Fruit fly (Drosophila melanogaster) whole organism, embryonic: ENCODE data around the gene CG12995.

Source experiments
- Aef1 ChIP-seq: fragments of 200-800 bp; sonication (Bioruptor generic); IDR thresholded peaks from 3 replicates; pipeline ENCODE4 v1.3.6; 2022; ENCODE audit warnings: missing biosample characterization, missing genetic modification characterization
- Bgb ChIP-seq: fragments of 200-800 bp; sonication (Bioruptor generic); IDR thresholded peaks from 2 replicates; pipeline ENCODE4 v1.3.6; 2022; ENCODE audit warnings: missing biosample characterization, missing genetic modification characterization; ENCODE audit not compliant: partially characterized antibody
- CG1024 ChIP-seq: fragments of 200-800 bp; sonication (Bioruptor generic); IDR thresholded peaks from 2 replicates; pipeline ENCODE4 v1.3.6; 2022; ENCODE audit warnings: missing biosample characterization, missing genetic modification characterization
- CG10543 ChIP-seq: fragments of 200-800 bp; sonication (Bioruptor generic); optimal IDR thresholded peaks from 3 replicates; lab custom pipeline; 2017; ENCODE audit warnings: missing biosample characterization, mild to moderate bottlenecking, missing genetic modification characterization, moderate library complexity
- CG11093 ChIP-seq: fragments of 200-800 bp; sonication (Bioruptor generic); IDR thresholded peaks from 3 replicates; pipeline ENCODE4 v1.3.6; 2022; ENCODE audit warnings: missing biosample characterization, missing genetic modification characterization
- CG12659 ChIP-seq: fragments of 200-800 bp; sonication (Bioruptor generic); optimal IDR thresholded peaks from 3 replicates; lab custom pipeline; 2017; ENCODE audit warnings: mild to moderate bottlenecking, missing biosample characterization, missing genetic modification reagents, missing genetic modification characterization
- CG14965 ChIP-seq: fragments of 200-800 bp; sonication (Bioruptor generic); optimal IDR thresholded peaks from 2 replicates; lab custom pipeline; 2016; ENCODE audit warnings: missing biosample characterization, missing genetic modification characterization, borderline replicate concordance
- CG16779 ChIP-seq: fragments of 200-800 bp; sonication (Bioruptor generic); IDR thresholded peaks from 2 replicates; pipeline ENCODE4 v1.3.6; 2022; ENCODE audit warnings: missing biosample characterization, missing genetic modification characterization
- CG17829 ChIP-seq: fragments of 200-800 bp; optimal IDR thresholded peaks from 2 replicates; lab custom pipeline; 2019; ENCODE audit warnings: missing biosample characterization, mild to moderate bottlenecking, missing genetic modification characterization, moderate library complexity
- CG18476 ChIP-seq: fragments of 200-800 bp; sonication (Bioruptor generic); optimal IDR thresholded peaks from 2 replicates; lab custom pipeline; 2016; ENCODE audit warnings: missing biosample characterization, mild to moderate bottlenecking, missing genetic modification characterization
- CG2889 ChIP-seq: fragments of 200-800 bp; sonication (Bioruptor generic); IDR thresholded peaks from 3 replicates; pipeline ENCODE4 v1.3.6; 2022; ENCODE audit warnings: missing biosample characterization, missing genetic modification characterization
- CG3163 ChIP-seq: fragments of 200-800 bp; sonication (Bioruptor generic); optimal IDR thresholded peaks from 3 replicates; lab custom pipeline; 2016; ENCODE audit warnings: missing biosample characterization, missing genetic modification characterization
- CG3407 ChIP-seq: fragments of 200-800 bp; sonication (Bioruptor generic); optimal IDR thresholded peaks from 2 replicates; lab custom pipeline; 2018; ENCODE audit warnings: missing biosample characterization, mild to moderate bottlenecking, missing genetic modification characterization
- CG42726 ChIP-seq: fragments of 200-800 bp; sonication (Bioruptor generic); IDR thresholded peaks from 2 replicates; pipeline ENCODE4 v1.3.6; 2022; ENCODE audit warnings: missing biosample characterization, missing genetic modification characterization; ENCODE audit not compliant: partially characterized antibody
- CG8924 ChIP-seq: fragments of 200-800 bp; optimal IDR thresholded peaks from 3 replicates; lab custom pipeline; 2019; ENCODE audit warnings: missing biosample characterization, mild to moderate bottlenecking, missing genetic modification characterization, moderate library complexity
- CG8944 ChIP-seq: fragments of 200-800 bp; sonication (Bioruptor generic); optimal IDR thresholded peaks from 3 replicates; lab custom pipeline; 2016; ENCODE audit warnings: missing biosample characterization, missing genetic modification characterization
- CG9437 ChIP-seq: fragments of 200-800 bp; sonication (Bioruptor generic); optimal IDR thresholded peaks from 2 replicates; lab custom pipeline; 2018; ENCODE audit warnings: missing biosample characterization, mild to moderate bottlenecking, missing genetic modification characterization
- CoRest ChIP-seq: fragments of 200-800 bp; sonication (Bioruptor generic); optimal IDR thresholded peaks from 3 replicates; lab custom pipeline; 2018; ENCODE audit warnings: missing biosample characterization, mild to moderate bottlenecking, missing genetic modification characterization, moderate library complexity
- E2f2 ChIP-seq: fragments of 200-800 bp; sonication (Bioruptor generic); IDR thresholded peaks from 2 replicates; pipeline ENCODE4 v1.3.6; 2022; ENCODE audit warnings: missing biosample characterization, missing genetic modification characterization
- ERR ChIP-seq: fragments of 200-800 bp; sonication (Bioruptor generic); optimal IDR thresholded peaks from 2 replicates; lab custom pipeline; 2016; ENCODE audit warnings: missing biosample characterization, missing genetic modification characterization
- Ets65A ChIP-seq: fragments of 200-800 bp; sonication (Bioruptor generic); peaks from one replicate; lab custom pipeline; 2016; ENCODE audit warnings: missing biosample characterization, missing genetic modification characterization
- Hsf ChIP-seq: fragments of 200-800 bp; sonication (Bioruptor generic); optimal IDR thresholded peaks from 3 replicates; lab custom pipeline; 2016; ENCODE audit warnings: missing biosample characterization, missing genetic modification characterization
- Med ChIP-seq: fragments of 200-800 bp; sonication (Bioruptor generic); peaks from one replicate; lab custom pipeline; 2016; ENCODE audit warnings: missing biosample characterization, missing genetic modification characterization, mild to moderate bottlenecking, inconsistent platforms, moderate library complexity
- Nf-YB ChIP-seq: fragments of 200-800 bp; sonication (Bioruptor generic); optimal IDR thresholded peaks from 3 replicates; lab custom pipeline; 2019; ENCODE audit warnings: missing biosample characterization, mild to moderate bottlenecking, missing genetic modification characterization, moderate library complexity
- Pdp1 ChIP-seq, 2 experiments: fragments of 200-800 bp; sonication (Bioruptor generic); optimal IDR thresholded peaks; 3 replicates each; lab custom pipeline; 2016; ENCODE audit warnings: missing biosample characterization in 2 of 2, missing genetic modification characterization in 2 of 2, mild to moderate bottlenecking in 1 of 2, moderate library complexity in 1 of 2
- Ptx1 ChIP-seq: fragments of 200-800 bp; sonication (Bioruptor generic); IDR thresholded peaks from 2 replicates; pipeline ENCODE4 v1.3.6; 2022; ENCODE audit warnings: missing biosample characterization, missing genetic modification characterization
- Rx ChIP-seq: fragments of 200-800 bp; sonication (Bioruptor generic); IDR thresholded peaks from 2 replicates; pipeline ENCODE4 v1.3.6; 2022; ENCODE audit warnings: missing biosample characterization, missing genetic modification characterization
- aop ChIP-seq: fragments of 200-800 bp; sonication (Bioruptor generic); IDR thresholded peaks from 2 replicates; pipeline ENCODE4 v1.3.6; 2022; ENCODE audit warnings: missing biosample characterization, missing genetic modification characterization
- ara ChIP-seq: fragments of 200-800 bp; sonication (Bioruptor generic); IDR thresholded peaks from 2 replicates; pipeline ENCODE4 v1.3.6; 2022; ENCODE audit warnings: missing biosample characterization, missing genetic modification characterization
- bbx ChIP-seq: fragments of 200-800 bp; sonication (Bioruptor generic); IDR thresholded peaks from 2 replicates; pipeline ENCODE4 v1.3.6; 2022; ENCODE audit warnings: missing biosample characterization, missing genetic modification characterization; ENCODE audit not compliant: partially characterized antibody
- bigmax ChIP-seq: fragments of 200-800 bp; sonication (Bioruptor generic); optimal IDR thresholded peaks from 2 replicates; lab custom pipeline; 2018; ENCODE audit warnings: missing biosample characterization, mild to moderate bottlenecking, missing genetic modification characterization
- chn ChIP-seq: fragments of 200-800 bp; sonication (Bioruptor generic); optimal IDR thresholded peaks from 2 replicates; lab custom pipeline; 2016; ENCODE audit warnings: missing biosample characterization, missing genetic modification characterization
- ci ChIP-seq: fragments of 200-800 bp; sonication (Bioruptor generic); IDR thresholded peaks from 3 replicates; pipeline ENCODE4 v1.3.6; 2022; ENCODE audit warnings: missing biosample characterization, missing genetic modification characterization
- crc ChIP-seq: fragments of 200-800 bp; sonication (Bioruptor generic); optimal IDR thresholded peaks from 2 replicates; lab custom pipeline; 2016; ENCODE audit warnings: missing biosample characterization, missing genetic modification characterization
- danr ChIP-seq: fragments of 200-800 bp; sonication (Bioruptor generic); IDR thresholded peaks from 2 replicates; pipeline ENCODE4 v1.3.6; 2022; ENCODE audit warnings: missing biosample characterization, missing genetic modification characterization
- dati ChIP-seq: fragments of 200-800 bp; sonication (Bioruptor generic); IDR thresholded peaks from 2 replicates; pipeline ENCODE4 v1.3.6; 2022; ENCODE audit warnings: missing biosample characterization, missing genetic modification characterization
- dm ChIP-seq: fragments of 200-800 bp; sonication (Bioruptor generic); optimal IDR thresholded peaks from 3 replicates; lab custom pipeline; 2016; ENCODE audit warnings: missing biosample characterization, missing genetic modification characterization
- dpn ChIP-seq, 2 experiments: fragments of 200-800 bp; sonication (Bioruptor generic); optimal IDR thresholded peaks; 3 replicates each; lab custom pipeline; 2016; ENCODE audit warnings: missing biosample characterization in 2 of 2, missing genetic modification characterization in 2 of 2
- gcm ChIP-seq: fragments of 200-800 bp; sonication (Bioruptor generic); optimal IDR thresholded peaks from 2 replicates; lab custom pipeline; 2019; ENCODE audit warnings: missing biosample characterization, mild to moderate bottlenecking, missing genetic modification characterization, moderate library complexity
- gcm2 ChIP-seq: fragments of 200-800 bp; sonication (Bioruptor generic); optimal IDR thresholded peaks from 2 replicates; lab custom pipeline; 2016; ENCODE audit warnings: missing biosample characterization, missing genetic modification characterization
- kah ChIP-seq: fragments of 200-800 bp; sonication (Bioruptor generic); optimal IDR thresholded peaks from 2 replicates; lab custom pipeline; 2018; ENCODE audit warnings: missing biosample characterization, mild to moderate bottlenecking, missing genetic modification characterization
- kay ChIP-seq: fragments of 200-800 bp; sonication (Bioruptor generic); optimal IDR thresholded peaks from 2 replicates; lab custom pipeline; 2016; ENCODE audit warnings: missing biosample characterization, missing genetic modification characterization
- oc ChIP-seq: fragments of 200-800 bp; sonication (Bioruptor generic); optimal IDR thresholded peaks from 2 replicates; lab custom pipeline; 2018; ENCODE audit warnings: missing biosample characterization, mild to moderate bottlenecking, missing genetic modification characterization, moderate library complexity
- pita ChIP-seq: fragments of 200-800 bp; sonication (Bioruptor generic); optimal IDR thresholded peaks from 2 replicates; lab custom pipeline; 2017; ENCODE audit warnings: missing biosample characterization, mild to moderate bottlenecking, missing genetic modification characterization
- run ChIP-seq: fragments of 200-800 bp; sonication (Bioruptor generic); optimal IDR thresholded peaks from 3 replicates; lab custom pipeline; 2018; ENCODE audit warnings: missing biosample characterization, mild to moderate bottlenecking, missing genetic modification characterization
- sens-2 ChIP-seq: fragments of 200-800 bp; sonication (Bioruptor generic); IDR thresholded peaks from 2 replicates; pipeline ENCODE4 v1.3.6; 2022; ENCODE audit warnings: missing biosample characterization, missing genetic modification characterization
- sna ChIP-seq: fragments of 200-800 bp; sonication (Bioruptor generic); IDR thresholded peaks from 2 replicates; pipeline ENCODE4 v1.3.6; 2022; ENCODE audit warnings: missing biosample characterization, missing genetic modification characterization; ENCODE audit not compliant: partially characterized antibody
- stc ChIP-seq: fragments of 200-800 bp; sonication (Bioruptor generic); IDR thresholded peaks from 2 replicates; pipeline ENCODE4 v1.3.6; 2022; ENCODE audit warnings: missing biosample characterization, missing genetic modification characterization
- tgo ChIP-seq: fragments of 200-800 bp; sonication (Bioruptor generic); IDR thresholded peaks from 3 replicates; pipeline ENCODE4 v1.3.6; 2022; ENCODE audit warnings: missing biosample characterization, missing genetic modification characterization
- tx ChIP-seq: fragments of 200-800 bp; sonication (Bioruptor generic); optimal IDR thresholded peaks from 2 replicates; lab custom pipeline; 2016; ENCODE audit warnings: missing biosample characterization, missing genetic modification characterization
- usp ChIP-seq: fragments of >200 bp; optimal IDR thresholded peaks from 2 replicates; lab custom pipeline; 2017; ENCODE audit warnings: missing biosample characterization, missing genetic modification characterization

The CG12995 gene

DNA sequence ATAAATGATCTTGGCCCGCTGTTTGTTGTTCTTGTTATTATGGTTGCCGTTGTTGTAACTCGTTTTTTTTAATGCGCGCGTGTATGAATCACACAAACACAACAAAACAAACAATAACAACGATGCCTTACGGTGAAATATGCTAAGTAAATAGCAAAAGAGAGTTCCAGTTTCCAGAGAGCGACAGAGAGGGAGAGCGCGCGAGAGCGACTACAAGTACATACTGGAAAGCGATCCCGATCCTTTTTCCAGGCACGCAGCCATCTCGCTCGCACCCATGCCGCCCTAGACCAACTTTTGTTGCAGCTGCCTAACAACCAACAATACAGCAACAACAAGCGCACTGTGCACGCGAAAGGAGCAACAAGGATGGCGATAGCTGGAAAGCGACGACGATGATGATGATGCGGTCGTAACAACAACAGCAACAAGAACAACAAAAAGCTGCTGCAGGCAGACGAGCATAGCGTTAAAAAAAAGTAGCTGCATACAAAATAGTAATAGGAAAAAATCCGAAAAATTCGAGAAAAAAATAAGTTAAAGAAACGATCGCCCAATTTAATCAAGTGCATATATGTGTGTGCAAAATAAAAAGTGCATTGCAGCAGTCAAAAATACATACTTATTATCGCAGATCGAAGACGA lies 49.3 kb downstream of the CG12995 start (continued):
- TF ChIP-seq Bgb (GFP tag; lab: Robert Waterston, UW) (no peak), aop (GFP tag; lab: Robert Waterston, UW) (no peak), CG14965 (GFP tag; lab: Kevin White, UChicago) (no peak), CG3163 (GFP tag; lab: Kevin White, UChicago) (no peak), sna (GFP tag; lab: Robert Waterston, UW) (no peak), CG11093 (GFP tag; lab: Robert Waterston, UW) (no peak), gcm (GFP tag; lab: Kevin White, UChicago) (no peak), usp (GFP tag; lab: Kevin White, UChicago) (no peak), CG16779 (GFP tag; lab: Robert Waterston, UW) (no peak), dati (GFP tag; lab: Robert Waterston, UW) (no peak), bbx (GFP tag; lab: Robert Waterston, UW) (no peak), Nf-YB (GFP tag; lab: Kevin White, UChicago) (no peak), crc (no peak), CG2889 (GFP tag; lab: Robert Waterston, UW) (no peak), stc (GFP tag; lab: Robert Waterston, UW) (no peak), ara (no peak), CG18476 (GFP tag; lab: Kevin White, UChicago) (no peak), dpn (GFP tag; optimal IDR thresholded peaks at IDR 0.05; lab: Kevin White, UChicago) (no peak), chn (GFP tag; lab: Kevin White, UChicago) (no peak), kay (no peak), CG17829 (tag; lab: Kevin White, UChicago) (no peak), CG10543 (GFP tag; lab: Kevin White, UChicago) (no peak), bigmax (GFP tag; lab: Kevin White, UChicago) (no peak), gcm2 (no peak), tx (GFP tag; lab: Kevin White, UChicago) (no peak), CG12659 (GFP tag; lab: Kevin White, UChicago) (no peak), E2f2 (no peak), CoRest (tag; lab: Kevin White, UChicago) (no peak), run (no peak), Ptx1 (GFP tag; lab: Robert Waterston, UW) (no peak), Ets65A (GFP tag; lab: Kevin White, UChicago) (no peak), oc (tag; lab: Kevin White, UChicago) (no peak), pita (GFP tag; lab: Kevin White, UChicago) (no peak), Aef1 (GFP tag; lab: Robert Waterston, UW) (no peak), sens-2 (GFP tag; lab: Robert Waterston, UW) (no peak), Hsf (no peak), Rx (GFP tag; lab: Robert Waterston, UW) (no peak), ci (GFP tag; lab: Robert Waterston, UW) (peak; percentile 18; the same call in 1 of the 3 replicates), CG42726 (no peak), Med (GFP tag; lab: Kevin White, UChicago) (peak; percentile 36), kah (GFP tag; lab: Kevin White, UChicago) (no peak), CG9437 (GFP tag; lab: Kevin White, UChicago) (no peak), danr (GFP tag; lab: Robert Waterston, UW) (no peak), Pdp1 (GFP tag; optimal IDR thresholded peaks at IDR 0.05; lab: Kevin White, UChicago) (no peak), ERR (GFP tag; lab: Kevin White, UChicago) (no peak), dm (GFP tag; lab: Kevin White, UChicago) (no peak), tgo (GFP tag; lab: Robert Waterston, UW) (no peak), CG8924 (tag; lab: Kevin White, UChicago) (peak; percentile 72), CG3407 (no peak), CG8944 (GFP tag; lab: Kevin White, UChicago) (no peak), CG1024 (GFP tag; lab: Robert Waterston, UW) (no peak)
